Fruit fly (Drosophila melanogaster) whole organism, embryonic: ENCODE measurements around the gene Cpsf73.

ENCODE experiments used
- B-H2 ChIP-seq: fragments of 200-800 bp; sonication (Bioruptor generic); optimal IDR thresholded peaks from 2 replicates; lab custom pipeline; 2018; ENCODE audit warnings: missing biosample characterization, mild to moderate bottlenecking, missing genetic modification characterization
- Bdp1 ChIP-seq: fragments of 200-800 bp; sonication (Bioruptor generic); optimal IDR thresholded peaks from 3 replicates; lab custom pipeline; 2016; ENCODE audit warnings: missing biosample characterization, missing genetic modification characterization
- CG10565 ChIP-seq: fragments of 200-800 bp; sonication (Bioruptor generic); optimal IDR thresholded peaks from 3 replicates; lab custom pipeline; 2016; ENCODE audit warnings: missing biosample characterization, mild to moderate bottlenecking, missing genetic modification characterization
- CG11093 ChIP-seq: fragments of 200-800 bp; sonication (Bioruptor generic); IDR thresholded peaks from 3 replicates; pipeline ENCODE4 v1.3.6; 2022; ENCODE audit warnings: missing biosample characterization, missing genetic modification characterization
- CG13894 ChIP-seq: fragments of 200-800 bp; sonication (Bioruptor generic); optimal IDR thresholded peaks from 3 replicates; lab custom pipeline; 2018; ENCODE audit warnings: missing biosample characterization, mild to moderate bottlenecking, missing genetic modification characterization, moderate library complexity
- CG15073 ChIP-seq: fragments of 200-800 bp; sonication (Bioruptor generic); optimal IDR thresholded peaks from 2 replicates; lab custom pipeline; 2016; ENCODE audit warnings: missing biosample characterization, missing genetic modification characterization
- CG16779 ChIP-seq: fragments of 200-800 bp; sonication (Bioruptor generic); IDR thresholded peaks from 2 replicates; pipeline ENCODE4 v1.3.6; 2022; ENCODE audit warnings: missing biosample characterization, missing genetic modification characterization
- CG17186 ChIP-seq: fragments of 200-800 bp; sonication (Bioruptor generic); optimal IDR thresholded peaks from 3 replicates; lab custom pipeline; 2017; ENCODE audit warnings: missing biosample characterization, missing genetic modification reagents, missing genetic modification characterization
- CG1792 ChIP-seq: fragments of 200-800 bp; sonication (Bioruptor generic); optimal IDR thresholded peaks from 2 replicates; lab custom pipeline; 2016; ENCODE audit warnings: missing biosample characterization, missing genetic modification characterization
- CG18599 ChIP-seq: fragments of 200-800 bp; sonication (Bioruptor generic); optimal IDR thresholded peaks from 3 replicates; lab custom pipeline; 2017; ENCODE audit warnings: missing biosample characterization, missing genetic modification characterization, mild to moderate bottlenecking, moderate library complexity, missing genetic modification reagents
- CG2199 ChIP-seq: fragments of 200-800 bp; sonication (Bioruptor generic); IDR thresholded peaks from 3 replicates; pipeline ENCODE4 v1.3.6; 2022; ENCODE audit warnings: missing biosample characterization, missing genetic modification characterization
- CG2875 ChIP-seq: fragments of 200-800 bp; sonication (Bioruptor generic); optimal IDR thresholded peaks from 2 replicates; lab custom pipeline; 2017; ENCODE audit warnings: missing biosample characterization, mild to moderate bottlenecking, missing genetic modification characterization, missing genetic modification reagents
- CG2889 ChIP-seq: fragments of 200-800 bp; sonication (Bioruptor generic); IDR thresholded peaks from 3 replicates; pipeline ENCODE4 v1.3.6; 2022; ENCODE audit warnings: missing biosample characterization, missing genetic modification characterization
- CG30431 ChIP-seq: fragments of 200-800 bp; sonication (Bioruptor generic); optimal IDR thresholded peaks from 2 replicates; lab custom pipeline; 2017; ENCODE audit warnings: missing biosample characterization, missing genetic modification characterization
- CG32772 ChIP-seq: fragments of 200-800 bp; sonication (Bioruptor generic); IDR thresholded peaks from 2 replicates; pipeline ENCODE4 v1.3.6; 2022; ENCODE audit warnings: missing biosample characterization, missing genetic modification characterization
- CG3407 ChIP-seq: fragments of 200-800 bp; sonication (Bioruptor generic); optimal IDR thresholded peaks from 2 replicates; lab custom pipeline; 2018; ENCODE audit warnings: missing biosample characterization, mild to moderate bottlenecking, missing genetic modification characterization
- CG4404 ChIP-seq: fragments of 200-800 bp; sonication (Bioruptor generic); IDR thresholded peaks from 2 replicates; pipeline ENCODE4 v1.3.6; 2022; ENCODE audit warnings: missing biosample characterization, missing genetic modification characterization
- CG4730 ChIP-seq: fragments of 200-800 bp; sonication (Bioruptor generic); IDR thresholded peaks from 2 replicates; pipeline ENCODE4 v1.3.6; 2022; ENCODE audit warnings: missing biosample characterization, missing genetic modification characterization
- CG4820 ChIP-seq: fragments of 200-800 bp; sonication (Bioruptor generic); optimal IDR thresholded peaks from 3 replicates; lab custom pipeline; 2016; ENCODE audit warnings: missing biosample characterization, missing genetic modification characterization
- CG7372 ChIP-seq: fragments of 200-800 bp; sonication (Bioruptor generic); IDR thresholded peaks from 2 replicates; pipeline ENCODE4 v1.3.6; 2022; ENCODE audit warnings: missing biosample characterization, missing genetic modification characterization
- CG9817 ChIP-seq: fragments of 200-800 bp; sonication (Bioruptor generic); optimal IDR thresholded peaks from 2 replicates; lab custom pipeline; 2018; ENCODE audit warnings: missing biosample characterization, mild to moderate bottlenecking, missing genetic modification characterization, moderate library complexity
- Dp ChIP-seq: fragments of 200-800 bp; sonication (Bioruptor generic); optimal IDR thresholded peaks from 2 replicates; lab custom pipeline; 2018; ENCODE audit warnings: missing biosample characterization, mild to moderate bottlenecking, missing genetic modification characterization, moderate library complexity
- Ets65A ChIP-seq: fragments of 200-800 bp; sonication (Bioruptor generic); peaks from one replicate; lab custom pipeline; 2016; ENCODE audit warnings: missing biosample characterization, missing genetic modification characterization
- Ets97D ChIP-seq: fragments of 200-800 bp; sonication (Bioruptor generic); optimal IDR thresholded peaks from 3 replicates; lab custom pipeline; 2016; ENCODE audit warnings: missing biosample characterization, missing genetic modification characterization
- Fer2 ChIP-seq: fragments of 200-800 bp; sonication (Bioruptor generic); optimal IDR thresholded peaks from 2 replicates; lab custom pipeline; 2018; ENCODE audit warnings: missing biosample characterization, mild to moderate bottlenecking, missing genetic modification characterization, moderate library complexity
- Gug ChIP-seq: fragments of 200-800 bp; sonication (Bioruptor generic); IDR thresholded peaks from 4 replicates; pipeline ENCODE4 v1.3.6; 2022; ENCODE audit warnings: missing biosample characterization, missing genetic modification characterization
- HmgD ChIP-seq: fragments of 200-800 bp; sonication (Bioruptor generic); optimal IDR thresholded peaks from 3 replicates; lab custom pipeline; 2016; ENCODE audit warnings: missing biosample characterization, missing genetic modification characterization
- Hsf ChIP-seq: fragments of 200-800 bp; sonication (Bioruptor generic); optimal IDR thresholded peaks from 3 replicates; lab custom pipeline; 2016; ENCODE audit warnings: missing biosample characterization, missing genetic modification characterization
- Kr ChIP-seq: fragments of 200-800 bp; sonication (Bioruptor generic); optimal IDR thresholded peaks from 2 replicates; lab custom pipeline; 2017; ENCODE audit warnings: missing biosample characterization, mild to moderate bottlenecking, missing genetic modification characterization
- Mes4 ChIP-seq: fragments of 200-800 bp; sonication (Bioruptor generic); optimal IDR thresholded peaks from 2 replicates; lab custom pipeline; 2016; ENCODE audit warnings: missing biosample characterization, missing genetic modification characterization
- NFAT ChIP-seq: fragments of 200-800 bp; sonication (Bioruptor generic); IDR thresholded peaks from 2 replicates; pipeline ENCODE4 v1.3.6; 2022; ENCODE audit warnings: missing biosample characterization, missing genetic modification characterization
- PHDP ChIP-seq: fragments of 200-800 bp; sonication (Bioruptor generic); optimal IDR thresholded peaks from 3 replicates; lab custom pipeline; 2018; ENCODE audit warnings: missing biosample characterization, mild to moderate bottlenecking, missing genetic modification characterization, moderate library complexity
- Ptx1 ChIP-seq: fragments of 200-800 bp; sonication (Bioruptor generic); IDR thresholded peaks from 2 replicates; pipeline ENCODE4 v1.3.6; 2022; ENCODE audit warnings: missing biosample characterization, missing genetic modification characterization
- Usf ChIP-seq: fragments of 200-800 bp; sonication (Bioruptor generic); optimal IDR thresholded peaks from 2 replicates; lab custom pipeline; 2017; ENCODE audit warnings: missing genotype, missing biosample characterization, missing genetic modification characterization
- btn ChIP-seq: fragments of 200-800 bp; sonication (Bioruptor generic); optimal IDR thresholded peaks from 2 replicates; lab custom pipeline; 2016; ENCODE audit warnings: missing biosample characterization, missing genetic modification characterization
- cas ChIP-seq: fragments of 200-800 bp; sonication (Bioruptor generic); IDR thresholded peaks from 2 replicates; pipeline ENCODE4 v1.3.6; 2022; ENCODE audit warnings: missing biosample characterization, missing genetic modification characterization
- da ChIP-seq: fragments of 200-800 bp; sonication (Bioruptor generic); optimal IDR thresholded peaks from 2 replicates; lab custom pipeline; 2016; ENCODE audit warnings: missing biosample characterization, missing genetic modification characterization
- dati ChIP-seq: fragments of 200-800 bp; sonication (Bioruptor generic); IDR thresholded peaks from 2 replicates; pipeline ENCODE4 v1.3.6; 2022; ENCODE audit warnings: missing biosample characterization, missing genetic modification characterization
- disco-r ChIP-seq: fragments of 200-800 bp; sonication (Bioruptor generic); optimal IDR thresholded peaks from 2 replicates; lab custom pipeline; 2016; ENCODE audit warnings: missing biosample characterization, missing genetic modification characterization
- gcm2 ChIP-seq: fragments of 200-800 bp; sonication (Bioruptor generic); optimal IDR thresholded peaks from 2 replicates; lab custom pipeline; 2016; ENCODE audit warnings: missing biosample characterization, missing genetic modification characterization
- gsb ChIP-seq: fragments of 200-800 bp; sonication (Bioruptor generic); IDR thresholded peaks from 2 replicates; pipeline ENCODE4 v1.3.6; 2022; ENCODE audit warnings: missing biosample characterization, missing genetic modification characterization
- klu ChIP-seq: fragments of 200-800 bp; sonication (Bioruptor generic); IDR thresholded peaks from 2 replicates; pipeline ENCODE4 v1.3.6; 2022; ENCODE audit warnings: missing biosample characterization, missing genetic modification characterization
- lab ChIP-seq: fragments of 200-800 bp; sonication (Bioruptor generic); optimal IDR thresholded peaks from 3 replicates; lab custom pipeline; 2017; ENCODE audit warnings: missing biosample characterization, missing genetic modification characterization, mild to moderate bottlenecking, moderate library complexity, missing genetic modification reagents
- lilli ChIP-seq: fragments of 200-800 bp; sonication (Bioruptor generic); optimal IDR thresholded peaks from 3 replicates; lab custom pipeline; 2016; ENCODE audit warnings: missing biosample characterization, missing genetic modification characterization
- prd ChIP-seq, 3 experiments: fragments of >200 bp in 2 of 3; fragments of 200-800 bp in 1 of 3; sonication (Bioruptor generic) in 1 of 3; optimal IDR thresholded peaks in 2 of 3; IDR thresholded peaks in 1 of 3; 2 replicates in 2 of 3; 3 replicates in 1 of 3; pipeline versions ENCODE4 v1.3.6 to Lab custom; 2017 to 2022; ENCODE audit warnings: missing biosample characterization in 1 of 3, missing genetic modification characterization in 1 of 3
- slbo ChIP-seq: fragments of 200-800 bp; sonication (Bioruptor generic); IDR thresholded peaks from 2 replicates; pipeline ENCODE4 v1.3.6; 2022; ENCODE audit warnings: missing biosample characterization, missing genetic modification characterization
- so ChIP-seq: fragments of 200-800 bp; sonication (Bioruptor generic); IDR thresholded peaks from 3 replicates; pipeline ENCODE4 v1.3.6; 2022; ENCODE audit warnings: missing biosample characterization, missing genetic modification characterization
- sug ChIP-seq: fragments of 200-800 bp; optimal IDR thresholded peaks from 2 replicates; lab custom pipeline; 2019; ENCODE audit warnings: missing biosample characterization, mild to moderate bottlenecking, missing genetic modification characterization, moderate library complexity
- tna ChIP-seq: fragments of 200-800 bp; sonication (Bioruptor generic); IDR thresholded peaks from 2 replicates; pipeline ENCODE4 v1.3.6; 2022; ENCODE audit warnings: missing biosample characterization, missing genetic modification characterization; ENCODE audit not compliant: partially characterized antibody
- z ChIP-seq: fragments of 200-800 bp; sonication (Bioruptor generic); IDR thresholded peaks from 3 replicates; pipeline ENCODE4 v1.3.6; 2022; ENCODE audit warnings: missing biosample characterization, missing genetic modification characterization

The Cpsf73 gene

dm6 chr3R:18658945-18659642, 4.3 kb downstream of the Cpsf73 start, which contains the start of the genes CG31224 and CstF64 (continued):
- TF ChIP-seq CG7372 (GFP tag; lab: Robert Waterston, UW) (peak; percentile 73), gsb (GFP tag; lab: Robert Waterston, UW) (no peak), tna (GFP tag; lab: Robert Waterston, UW) (0 out of 2 replicates have a peak, but pooled peaks have one; percentile 33), sug (tag; lab: Kevin White, UChicago) (peak; percentile 83), Bdp1 (GFP tag; lab: Kevin White, UChicago) (peak; percentile 81), CG32772 (GFP tag; lab: Robert Waterston, UW) (peak; percentile 77), Mes4 (GFP tag; lab: Kevin White, UChicago) (peak; percentile 79), CG4404 (GFP tag; lab: Robert Waterston, UW) (peak; percentile 74), CG11093 (GFP tag; lab: Robert Waterston, UW) (peak; percentile 73; the same call in 2 of the 3 replicates), Gug (GFP tag; lab: Robert Waterston, UW) (peak; percentile 75), CG1792 (GFP tag; lab: Kevin White, UChicago) (peak; percentile 83), Ets97D (GFP tag; lab: Kevin White, UChicago) (peak; percentile 94), z (GFP tag; lab: Robert Waterston, UW) (no peak), gcm2 (GFP tag; lab: Kevin White, UChicago) (peak; percentile 63), slbo (GFP tag; lab: Robert Waterston, UW) (peak; percentile 94), Usf (GFP tag; lab: Kevin White, UChicago) (peak; percentile 59), lab (peak; percentile 90), CG4820 (GFP tag; lab: Kevin White, UChicago) (peak; percentile 79), B-H2 (GFP tag; lab: Kevin White, UChicago) (peak; percentile 87), disco-r (GFP tag; lab: Kevin White, UChicago) (peak; percentile 81), CG30431 (GFP tag; lab: Kevin White, UChicago) (peak; percentile 56), Dp (GFP tag; lab: Kevin White, UChicago) (peak; percentile 23), CG2889 (GFP tag; lab: Robert Waterston, UW) (peak; percentile 33; the same call in 1 of the 3 replicates), CG10565 (GFP tag; lab: Kevin White, UChicago) (peak; percentile 12), HmgD (GFP tag; lab: Kevin White, UChicago) (peak; percentile 86), lilli (GFP tag; lab: Kevin White, UChicago) (peak; percentile 92), NFAT (GFP tag; lab: Robert Waterston, UW) (peak; percentile 76), Ets65A (GFP tag; lab: Kevin White, UChicago) (peak; percentile 99), CG15073 (no peak), so (GFP tag; lab: Robert Waterston, UW) (peak; percentile 76), da (GFP tag; lab: Kevin White, UChicago) (peak; percentile 57), CG4730 (peak; percentile 79), CG3407 (no peak), CG2875 (peak; percentile 67), CG2199 (no peak), CG13894 (no peak), CG17186 (peak; percentile 66), klu (GFP tag; lab: Robert Waterston, UW) (peak; percentile 72), CG16779 (no peak), prd (optimal IDR thresholded peaks at IDR 0.05; lab: Kevin White, UChicago) (no peak), prd (GFP tag; IDR thresholded peaks at IDR 0.05; lab: Robert Waterston, UW) (peak; percentile 89), CG9817 (tag; lab: Kevin White, UChicago) (peak; percentile 85), Kr (GFP tag; lab: Kevin White, UChicago) (no peak), btn (GFP tag; lab: Kevin White, UChicago) (peak; percentile 79), Ptx1 (peak; percentile 85), dati (GFP tag; lab: Robert Waterston, UW) (peak; percentile 52; the same call in 1 of the 2 replicates), PHDP (tag; lab: Kevin White, UChicago) (peak; percentile 78), Fer2 (tag; lab: Kevin White, UChicago) (peak; percentile 74), cas (GFP tag; lab: Robert Waterston, UW) (peak; percentile 51; the same call in 1 of the 2 replicates), Hsf (GFP tag; lab: Kevin White, UChicago) (peak; percentile 92), CG18599 (GFP tag; lab: Kevin White, UChicago) (no peak)
